Fruit fly (Drosophila melanogaster): Measurements from ENCODE around the gene Ge-1.

dm6 chr2L:11130151-11131008, 29.7 kb upstream of the Ge-1 start, which contains the start of the genes RfC38 and CG4751:
- TF ChIP-seq psq (optimal IDR thresholded peaks at IDR 0.05) (no peak), insv (optimal IDR thresholded peaks at IDR 0.05) (no peak), Myc (optimal IDR thresholded peaks at IDR 0.05) (no peak), h (optimal IDR thresholded peaks at IDR 0.05) (no peak), ttk (optimal IDR thresholded peaks at IDR 0.05) (no peak), Sin3A (optimal IDR thresholded peaks at IDR 0.05) (no peak)
